Fruit fly (Drosophila melanogaster) whole organism, wandering third instar larva: Measurements from ENCODE around the gene CG12057.

Experiments
- Abd-B ChIP-seq: fragments of >200 bp; optimal IDR thresholded peaks from 2 replicates; lab custom pipeline; 2017; ENCODE audit warnings: missing biosample characterization, missing genetic modification characterization
- Dfd ChIP-seq: fragments of >200 bp; optimal IDR thresholded peaks from 2 replicates; lab custom pipeline; 2017; ENCODE audit warnings: missing biosample characterization, missing genetic modification characterization
- Hr78 ChIP-seq: fragments of >200 bp; optimal IDR thresholded peaks from 2 replicates; lab custom pipeline; 2017; ENCODE audit warnings: missing biosample characterization, missing genetic modification characterization
- N ChIP-seq: fragments of >200 bp; optimal IDR thresholded peaks from 2 replicates; lab custom pipeline; 2018; ENCODE audit warnings: missing biosample characterization, missing external identifiers, missing genetic modification characterization
- fru ChIP-seq: fragments of 200-800 bp; sonication (Bioruptor generic); optimal IDR thresholded peaks from 3 replicates; lab custom pipeline; 2016; ENCODE audit warnings: missing biosample characterization, mild to moderate bottlenecking, missing genetic modification characterization
- psq ChIP-seq: fragments of 200-800 bp; sonication (Bioruptor generic); optimal IDR thresholded peaks from 3 replicates; lab custom pipeline; 2017; ENCODE audit warnings: missing biosample characterization, mild to moderate bottlenecking, missing genetic modification characterization, moderate library complexity
- tai ChIP-seq: sonication (Bioruptor generic); optimal IDR thresholded peaks from 2 replicates; lab custom pipeline; 2016; ENCODE audit warnings: missing biosample characterization, missing genetic modification characterization
- usp ChIP-seq: fragments of >200 bp; optimal IDR thresholded peaks from 2 replicates; lab custom pipeline; 2017; ENCODE audit warnings: missing biosample characterization, missing genetic modification characterization

DNA sequence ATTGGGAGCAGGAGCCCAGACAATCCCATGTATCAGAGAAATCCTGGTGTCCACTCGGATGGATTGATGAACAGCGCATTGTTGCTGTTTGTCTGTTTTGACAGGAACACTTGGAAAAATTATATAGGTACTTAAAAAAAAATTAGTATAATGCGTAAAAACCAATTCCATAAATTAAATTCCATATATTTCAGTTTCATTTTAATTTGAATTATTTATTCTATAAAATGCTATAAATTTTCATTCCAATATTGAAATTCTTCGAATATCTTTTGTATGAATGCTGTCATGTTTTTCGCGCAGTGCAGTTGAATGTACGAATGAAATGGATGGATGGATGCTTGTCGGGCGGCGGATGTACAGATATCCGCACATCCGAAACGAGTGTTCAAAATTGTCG, 19.3 kb downstream of the CG12057 start, which contains the start of gene SmydA-9:
- TF ChIP-seq tai (GFP tag; lab: Kevin White, UChicago): no peak
- TF ChIP-seq psq (GFP tag; lab: Kevin White, UChicago): no peak
- TF ChIP-seq Dfd (GFP tag; lab: Kevin White, UChicago): no peak
- TF ChIP-seq Hr78: no peak
- no peak for TF ChIP-seq fru
- no peak for TF ChIP-seq Abd-B (GFP tag; lab: Kevin White, UChicago)
- TF ChIP-seq N: no peak
- no peak for TF ChIP-seq usp
